Fruit fly (Drosophila melanogaster) whole organism, embryonic: ENCODE data around the gene topi.

Experiments used
- CG1024 ChIP-seq: fragments of 200-800 bp; sonication (Bioruptor generic); IDR thresholded peaks from 2 replicates; pipeline ENCODE4 v1.3.6; 2022; ENCODE audit warnings: missing biosample characterization, missing genetic modification characterization
- CG10274 ChIP-seq: fragments of 200-800 bp; sonication (Bioruptor generic); optimal IDR thresholded peaks from 3 replicates; lab custom pipeline; 2017; ENCODE audit warnings: missing biosample characterization, mild to moderate bottlenecking, missing genetic modification characterization
- CG10543 ChIP-seq: fragments of 200-800 bp; sonication (Bioruptor generic); optimal IDR thresholded peaks from 3 replicates; lab custom pipeline; 2017; ENCODE audit warnings: missing biosample characterization, mild to moderate bottlenecking, missing genetic modification characterization, moderate library complexity
- CG11247 ChIP-seq: fragments of 200-800 bp; sonication (Bioruptor generic); IDR thresholded peaks from 2 replicates; pipeline ENCODE4 v1.3.6; 2022; ENCODE audit warnings: missing biosample characterization, missing genetic modification characterization
- CG11723 ChIP-seq: fragments of 200-800 bp; sonication (Bioruptor generic); optimal IDR thresholded peaks from 2 replicates; lab custom pipeline; 2017; ENCODE audit warnings: missing biosample characterization, mild to moderate bottlenecking, missing genetic modification characterization
- CG12299 ChIP-seq: fragments of 200-800 bp; sonication (Bioruptor generic); optimal IDR thresholded peaks from 2 replicates; lab custom pipeline; 2018; ENCODE audit warnings: missing biosample characterization, mild to moderate bottlenecking, missing genetic modification characterization
- CG13123 ChIP-seq: fragments of 200-800 bp; sonication (Bioruptor generic); optimal IDR thresholded peaks from 2 replicates; lab custom pipeline; 2016; ENCODE audit warnings: missing biosample characterization, missing genetic modification characterization
- CG13287 ChIP-seq: fragments of 200-800 bp; sonication (Bioruptor generic); IDR thresholded peaks from 2 replicates; pipeline ENCODE4 v1.3.6; 2022; ENCODE audit warnings: missing biosample characterization, missing genetic modification characterization; ENCODE audit not compliant: partially characterized antibody
- CG14050 ChIP-seq: fragments of 200-800 bp; sonication (Bioruptor generic); IDR thresholded peaks from 3 replicates; pipeline ENCODE4 v1.3.6; 2022; ENCODE audit warnings: missing biosample characterization, missing genetic modification characterization
- CG15073 ChIP-seq: fragments of 200-800 bp; sonication (Bioruptor generic); optimal IDR thresholded peaks from 2 replicates; lab custom pipeline; 2016; ENCODE audit warnings: missing biosample characterization, missing genetic modification characterization
- CG15514 ChIP-seq: fragments of 200-800 bp; sonication (Bioruptor generic); optimal IDR thresholded peaks from 3 replicates; lab custom pipeline; 2017; ENCODE audit warnings: missing biosample characterization, missing genetic modification characterization, mild to moderate bottlenecking, moderate library complexity, missing genetic modification reagents
- CG15696 ChIP-seq: fragments of 200-800 bp; sonication (Bioruptor generic); optimal IDR thresholded peaks from 2 replicates; lab custom pipeline; 2019; ENCODE audit warnings: missing biosample characterization, mild to moderate bottlenecking, missing genetic modification characterization, moderate library complexity
- CG16815 ChIP-seq: fragments of 200-800 bp; sonication (Bioruptor generic); optimal IDR thresholded peaks from 3 replicates; lab custom pipeline; 2017; ENCODE audit warnings: missing biosample characterization, mild to moderate bottlenecking, missing genetic modification characterization
- CG17328 ChIP-seq: fragments of 200-800 bp; sonication (Bioruptor generic); IDR thresholded peaks from 2 replicates; pipeline ENCODE4 v1.3.6; 2022; ENCODE audit warnings: missing biosample characterization, missing genetic modification characterization
- CG17912 ChIP-seq: fragments of 200-800 bp; sonication (Bioruptor generic); optimal IDR thresholded peaks from 2 replicates; lab custom pipeline; 2018; ENCODE audit warnings: missing biosample characterization, mild to moderate bottlenecking, missing genetic modification characterization
- CG18764 ChIP-seq: fragments of 200-800 bp; sonication (Bioruptor generic); optimal IDR thresholded peaks from 3 replicates; lab custom pipeline; 2016; ENCODE audit warnings: missing biosample characterization, missing genetic modification characterization
- CG2875 ChIP-seq: fragments of 200-800 bp; sonication (Bioruptor generic); optimal IDR thresholded peaks from 2 replicates; lab custom pipeline; 2017; ENCODE audit warnings: missing biosample characterization, mild to moderate bottlenecking, missing genetic modification characterization, missing genetic modification reagents
- CG34422 ChIP-seq: fragments of 200-800 bp; sonication (Bioruptor generic); IDR thresholded peaks from 3 replicates; pipeline ENCODE4 v1.3.6; 2022; ENCODE audit warnings: missing biosample characterization, missing genetic modification characterization
- CG3847 ChIP-seq: fragments of 200-800 bp; sonication (Bioruptor generic); IDR thresholded peaks from 2 replicates; pipeline ENCODE4 v1.3.6; 2022; ENCODE audit warnings: missing biosample characterization, missing genetic modification characterization
- CG7745 ChIP-seq: fragments of 200-800 bp; sonication (Bioruptor generic); optimal IDR thresholded peaks from 2 replicates; lab custom pipeline; 2018; ENCODE audit warnings: missing biosample characterization, mild to moderate bottlenecking, missing genetic modification characterization, moderate library complexity
- CG8290 ChIP-seq, 3 experiments: fragments of 200-800 bp; sonication (Bioruptor generic); optimal IDR thresholded peaks; 2 replicates each; lab custom pipeline; 2016 to 2019; ENCODE audit warnings: missing biosample characterization in 3 of 3, missing genetic modification characterization in 3 of 3, mild to moderate bottlenecking in 2 of 3, moderate library complexity in 1 of 3
- Hey ChIP-seq: fragments of 200-800 bp; sonication (Bioruptor generic); optimal IDR thresholded peaks from 3 replicates; lab custom pipeline; 2018; ENCODE audit warnings: missing biosample characterization, mild to moderate bottlenecking, missing genetic modification characterization
- Jarid2 ChIP-seq: fragments of 200-800 bp; sonication (Bioruptor generic); optimal IDR thresholded peaks from 3 replicates; lab custom pipeline; 2017; ENCODE audit warnings: mild to moderate bottlenecking, missing biosample characterization, missing genetic modification reagents, missing genetic modification characterization
- NC2α ChIP-seq: fragments of 200-800 bp; sonication (Bioruptor generic); optimal IDR thresholded peaks from 2 replicates; lab custom pipeline; 2016; ENCODE audit warnings: missing biosample characterization, missing genetic modification characterization
- NC2β ChIP-seq: fragments of 200-800 bp; sonication (Bioruptor generic); optimal IDR thresholded peaks from 2 replicates; lab custom pipeline; 2016; ENCODE audit warnings: missing biosample characterization, missing genetic modification characterization
- NfI ChIP-seq: fragments of 200-800 bp; sonication (Bioruptor generic); optimal IDR thresholded peaks from 3 replicates; lab custom pipeline; 2018; ENCODE audit warnings: missing biosample characterization, mild to moderate bottlenecking, missing genetic modification characterization, moderate library complexity
- Ssrp ChIP-seq: fragments of 200-800 bp; sonication (Bioruptor generic); optimal IDR thresholded peaks from 2 replicates; lab custom pipeline; 2018; ENCODE audit warnings: missing biosample characterization, mild to moderate bottlenecking, missing genetic modification characterization, moderate library complexity
- amos ChIP-seq: fragments of 200-800 bp; sonication (Bioruptor generic); IDR thresholded peaks from 2 replicates; pipeline ENCODE4 v1.3.6; 2022; ENCODE audit warnings: missing biosample characterization, missing genetic modification characterization; ENCODE audit not compliant: partially characterized antibody
- br ChIP-seq: fragments of >200 bp; optimal IDR thresholded peaks from 2 replicates; lab custom pipeline; 2017
- esg ChIP-seq: fragments of 200-800 bp; sonication (Bioruptor generic); conservative IDR thresholded peaks from 2 replicates; pipeline ENCODE4 v1.3.6; 2022; ENCODE audit warnings: missing biosample characterization, missing genetic modification characterization
- ftz-f1 ChIP-seq: fragments of 200-800 bp; sonication (Bioruptor generic); optimal IDR thresholded peaks from 2 replicates; lab custom pipeline; 2016; ENCODE audit warnings: missing biosample characterization, missing genetic modification characterization
- grn ChIP-seq: fragments of 200-800 bp; sonication (Bioruptor generic); optimal IDR thresholded peaks from 3 replicates; lab custom pipeline; 2017; ENCODE audit warnings: missing biosample characterization, missing genetic modification characterization
- kah ChIP-seq: fragments of 200-800 bp; sonication (Bioruptor generic); optimal IDR thresholded peaks from 2 replicates; lab custom pipeline; 2018; ENCODE audit warnings: missing biosample characterization, mild to moderate bottlenecking, missing genetic modification characterization
- kni ChIP-seq: fragments of 200-800 bp; sonication (Bioruptor generic); optimal IDR thresholded peaks from 3 replicates; lab custom pipeline; 2017; ENCODE audit warnings: mild to moderate bottlenecking, missing biosample characterization, missing genetic modification reagents, missing genetic modification characterization
- lola ChIP-seq, 3 experiments: fragments of >200 bp in 2 of 3; fragments of 200-800 bp in 1 of 3; sonication (Bioruptor generic) in 1 of 3; optimal IDR thresholded peaks; 2 replicates each; lab custom pipeline; 2017 to 2019; ENCODE audit warnings: missing biosample characterization in 3 of 3, missing genetic modification characterization in 3 of 3, mild to moderate bottlenecking in 1 of 3, moderate library complexity in 1 of 3
- luna ChIP-seq: fragments of 200-800 bp; sonication (Bioruptor generic); optimal IDR thresholded peaks from 2 replicates; lab custom pipeline; 2016; ENCODE audit warnings: missing biosample characterization, missing genetic modification characterization
- nerfin-1 ChIP-seq: fragments of 200-800 bp; sonication (Bioruptor generic); optimal IDR thresholded peaks from 3 replicates; lab custom pipeline; 2019; ENCODE audit warnings: missing biosample characterization, mild to moderate bottlenecking, missing genetic modification characterization, moderate library complexity
- peb ChIP-seq: fragments of 200-800 bp; sonication (Bioruptor generic); IDR thresholded peaks from 2 replicates; pipeline ENCODE4 v1.3.6; 2022; ENCODE audit warnings: missing biosample characterization, missing genetic modification characterization
- ranshi ChIP-seq: fragments of 200-800 bp; sonication (Bioruptor generic); IDR thresholded peaks from 2 replicates; pipeline ENCODE4 v1.3.6; 2022; ENCODE audit warnings: missing biosample characterization, missing genetic modification characterization
- rib ChIP-seq: fragments of 200-800 bp; sonication (Bioruptor generic); IDR thresholded peaks from 2 replicates; pipeline ENCODE4 v1.3.6; 2022; ENCODE audit warnings: missing biosample characterization, missing genetic modification characterization
- row ChIP-seq: fragments of 200-800 bp; sonication (Bioruptor generic); IDR thresholded peaks from 3 replicates; pipeline ENCODE4 v1.3.6; 2022; ENCODE audit warnings: missing biosample characterization, missing genetic modification characterization
- slp2 ChIP-seq: fragments of 200-800 bp; sonication (Bioruptor generic); optimal IDR thresholded peaks from 2 replicates; lab custom pipeline; 2016; ENCODE audit warnings: missing biosample characterization, missing genetic modification characterization
- so ChIP-seq: fragments of 200-800 bp; sonication (Bioruptor generic); IDR thresholded peaks from 3 replicates; pipeline ENCODE4 v1.3.6; 2022; ENCODE audit warnings: missing biosample characterization, missing genetic modification characterization
- sug ChIP-seq: fragments of 200-800 bp; optimal IDR thresholded peaks from 2 replicates; lab custom pipeline; 2019; ENCODE audit warnings: missing biosample characterization, mild to moderate bottlenecking, missing genetic modification characterization, moderate library complexity
- tup ChIP-seq: fragments of 200-800 bp; sonication (Bioruptor generic); optimal IDR thresholded peaks from 2 replicates; lab custom pipeline; 2016; ENCODE audit warnings: missing biosample characterization, mild to moderate bottlenecking, missing genetic modification characterization, moderate library complexity
- vfl ChIP-seq: fragments of 200-800 bp; sonication (Bioruptor generic); optimal IDR thresholded peaks from 2 replicates; lab custom pipeline; 2016; ENCODE audit warnings: missing biosample characterization, missing genetic modification characterization
- wor ChIP-seq: fragments of 200-800 bp; sonication (Bioruptor generic); IDR thresholded peaks from 2 replicates; pipeline ENCODE4 v1.3.6; 2022; ENCODE audit warnings: missing biosample characterization, missing genetic modification characterization
- zfh1 ChIP-seq: fragments of 200-800 bp; sonication (Bioruptor generic); IDR thresholded peaks from 3 replicates; pipeline ENCODE4 v1.3.6; 2022; ENCODE audit warnings: missing biosample characterization, missing genetic modification characterization

The topi gene

dm6 chr3R:9759360-9760191 is 15.3 kb upstream of the topi start, which contains the start of gene Mpi (continued):
- TF ChIP-seq Jarid2 (GFP tag; lab: Kevin White, UChicago), result no peak
- TF ChIP-seq CG13287 (GFP tag; lab: Robert Waterston, UW), result peak; percentile 69
- TF ChIP-seq so, result 0 out of 3 replicates have a peak, but pooled peaks have one; percentile 30
- no peak for TF ChIP-seq CG1024 (GFP tag; lab: Robert Waterston, UW)
- no peak for TF ChIP-seq Hey
- no peak for TF ChIP-seq wor
- TF ChIP-seq NfI (GFP tag; lab: Kevin White, UChicago), result no peak
- peak; percentile 1 for TF ChIP-seq CG7745 (tag; lab: Kevin White, UChicago)
- peak; percentile 56 for TF ChIP-seq sug (tag; lab: Kevin White, UChicago)
- peak; percentile 25 for TF ChIP-seq CG10543 (GFP tag; lab: Kevin White, UChicago)
- TF ChIP-seq luna (GFP tag; lab: Kevin White, UChicago), result no peak
- no peak for TF ChIP-seq kni (GFP tag; lab: Kevin White, UChicago)
- TF ChIP-seq CG11723 (GFP tag; lab: Kevin White, UChicago), result no peak
- TF ChIP-seq row (GFP tag; lab: Robert Waterston, UW), result peak; percentile 92
- TF ChIP-seq NC2α (GFP tag; lab: Kevin White, UChicago), result no peak
- no peak for TF ChIP-seq Ssrp (tag; lab: Kevin White, UChicago)
- no peak for TF ChIP-seq slp2 (GFP tag; lab: Kevin White, UChicago)
- TF ChIP-seq amos (GFP tag; lab: Robert Waterston, UW), result peak; percentile 52; the same call in 1 of the 2 replicates
- TF ChIP-seq CG15696 (tag; lab: Kevin White, UChicago), result peak; percentile 34
- no peak for TF ChIP-seq CG10274 (GFP tag; lab: Kevin White, UChicago)
- no peak for TF ChIP-seq CG17912 (GFP tag; lab: Kevin White, UChicago)
- no peak for TF ChIP-seq CG13123 (GFP tag; lab: Kevin White, UChicago)
- TF ChIP-seq CG15514, result peak; percentile 43
- TF ChIP-seq br (lab: Kevin White, UChicago), result no peak
- no peak for TF ChIP-seq CG16815 (GFP tag; lab: Kevin White, UChicago)
- peak; percentile 71 for TF ChIP-seq ftz-f1 (GFP tag; lab: Kevin White, UChicago)
- no peak for TF ChIP-seq kah (GFP tag; lab: Kevin White, UChicago)
- TF ChIP-seq lola (GFP tag; optimal IDR thresholded peaks at IDR 0.05; lab: Kevin White, UChicago), result peak in 1 of 3 experiments; percentile 44
- no peak for TF ChIP-seq NC2β
- TF ChIP-seq CG11247 (GFP tag; lab: Robert Waterston, UW), result 0 out of 2 replicates have a peak, but pooled peaks have one; percentile 17
- peak; percentile 36 for TF ChIP-seq CG12299
- TF ChIP-seq tup (GFP tag; lab: Kevin White, UChicago), result no peak
- TF ChIP-seq CG34422 (GFP tag; lab: Robert Waterston, UW), result 0 out of 3 replicates have a peak, but pooled peaks have one; percentile 30
- TF ChIP-seq ranshi (GFP tag; lab: Robert Waterston, UW), result no peak
- no peak for TF ChIP-seq peb
- TF ChIP-seq CG8290 (GFP tag; optimal IDR thresholded peaks at IDR 0.05; lab: Kevin White, UChicago), result no peak
- no peak for TF ChIP-seq CG8290 (tag; optimal IDR thresholded peaks at IDR 0.05; lab: Kevin White, UChicago)
- 0 out of 2 replicates have a peak, but pooled peaks have one; percentile 12 for TF ChIP-seq CG17328 (GFP tag; lab: Robert Waterston, UW)
- no peak for TF ChIP-seq CG3847 (GFP tag; lab: Robert Waterston, UW)
- TF ChIP-seq grn (GFP tag; lab: Kevin White, UChicago), result no peak
- TF ChIP-seq CG14050 (GFP tag; lab: Robert Waterston, UW), result no peak
- peak; percentile 14 for TF ChIP-seq CG2875 (GFP tag; lab: Kevin White, UChicago)
- TF ChIP-seq zfh1 (GFP tag; lab: Robert Waterston, UW), result peak; percentile 43; the same call in 1 of the 3 replicates
- TF ChIP-seq CG15073 (GFP tag; lab: Kevin White, UChicago), result no peak
- TF ChIP-seq rib (GFP tag; lab: Robert Waterston, UW), result no peak
- no peak for TF ChIP-seq vfl
- TF ChIP-seq esg (GFP tag; lab: Robert Waterston, UW), result no peak
- TF ChIP-seq nerfin-1, result peak; percentile 8
- TF ChIP-seq CG18764, result no peak
